Fruit fly (Drosophila melanogaster) whole organism, embryonic: ENCODE results near the gene CG5050.
A peak's percentile ranks its signal among the peaks of the same experiment; 100 is the strongest.

Experiments
- CG12942 ChIP-seq: fragments of 200-800 bp; sonication (Bioruptor generic); optimal IDR thresholded peaks from 3 replicates; lab custom pipeline; 2016; ENCODE audit warnings: missing biosample characterization, missing genetic modification characterization
- CG15073 ChIP-seq: fragments of 200-800 bp; sonication (Bioruptor generic); optimal IDR thresholded peaks from 2 replicates; lab custom pipeline; 2016; ENCODE audit warnings: missing biosample characterization, missing genetic modification characterization
- CG1603 ChIP-seq: fragments of 200-800 bp; sonication (Bioruptor generic); optimal IDR thresholded peaks from 2 replicates; lab custom pipeline; 2019; ENCODE audit warnings: missing biosample characterization, mild to moderate bottlenecking, missing genetic modification characterization, moderate library complexity
- CG17612 ChIP-seq: fragments of 200-800 bp; sonication (Bioruptor generic); IDR thresholded peaks from 2 replicates; pipeline ENCODE4 v1.3.6; 2022; ENCODE audit warnings: missing biosample characterization, missing genetic modification characterization
- CG2889 ChIP-seq: fragments of 200-800 bp; sonication (Bioruptor generic); IDR thresholded peaks from 3 replicates; pipeline ENCODE4 v1.3.6; 2022; ENCODE audit warnings: missing biosample characterization, missing genetic modification characterization
- CG3407 ChIP-seq: fragments of 200-800 bp; sonication (Bioruptor generic); optimal IDR thresholded peaks from 2 replicates; lab custom pipeline; 2018; ENCODE audit warnings: missing biosample characterization, mild to moderate bottlenecking, missing genetic modification characterization
- CG43689 ChIP-seq: fragments of 200-800 bp; sonication (Bioruptor generic); IDR thresholded peaks from 2 replicates; pipeline ENCODE4 v1.3.6; 2022; ENCODE audit warnings: missing biosample characterization, missing genetic modification characterization
- CG5245 ChIP-seq: fragments of 200-800 bp; sonication (Bioruptor generic); optimal IDR thresholded peaks from 3 replicates; lab custom pipeline; 2016; ENCODE audit warnings: missing biosample characterization, missing genetic modification characterization
- CG7928 ChIP-seq: fragments of 200-800 bp; sonication (Bioruptor generic); optimal IDR thresholded peaks from 2 replicates; lab custom pipeline; 2017; ENCODE audit warnings: missing biosample characterization, mild to moderate bottlenecking, missing genetic modification characterization
- CG7963 ChIP-seq: fragments of 200-800 bp; sonication (Bioruptor generic); IDR thresholded peaks from 3 replicates; pipeline ENCODE4 v1.3.6; 2022; ENCODE audit warnings: missing biosample characterization, missing genetic modification characterization; ENCODE audit not compliant: partially characterized antibody
- Hey ChIP-seq: fragments of 200-800 bp; sonication (Bioruptor generic); optimal IDR thresholded peaks from 3 replicates; lab custom pipeline; 2018; ENCODE audit warnings: missing biosample characterization, mild to moderate bottlenecking, missing genetic modification characterization
- MTF-1 ChIP-seq: fragments of 200-800 bp; sonication (Bioruptor generic); optimal IDR thresholded peaks from 2 replicates; lab custom pipeline; 2018; ENCODE audit warnings: missing biosample characterization, mild to moderate bottlenecking, missing genetic modification characterization, borderline replicate concordance
- Mrtf ChIP-seq: fragments of 200-800 bp; sonication (Bioruptor generic); IDR thresholded peaks from 3 replicates; pipeline ENCODE4 v1.3.6; 2022; ENCODE audit warnings: missing biosample characterization, missing genetic modification characterization
- Rx ChIP-seq: fragments of 200-800 bp; sonication (Bioruptor generic); IDR thresholded peaks from 2 replicates; pipeline ENCODE4 v1.3.6; 2022; ENCODE audit warnings: missing biosample characterization, missing genetic modification characterization
- Spps ChIP-seq: fragments of 200-800 bp; sonication (Bioruptor generic); optimal IDR thresholded peaks from 2 replicates; lab custom pipeline; 2018; ENCODE audit warnings: missing biosample characterization, mild to moderate bottlenecking, missing genetic modification characterization
- Sry-δ ChIP-seq: fragments of 200-800 bp; sonication (Bioruptor generic); optimal IDR thresholded peaks from 2 replicates; lab custom pipeline; 2016; ENCODE audit warnings: missing biosample characterization, missing genetic modification characterization
- ab ChIP-seq: fragments of 200-800 bp; sonication (Bioruptor generic); optimal IDR thresholded peaks from 2 replicates; lab custom pipeline; 2016; ENCODE audit warnings: missing biosample characterization, missing genetic modification characterization
- cwo ChIP-seq: fragments of 200-800 bp; sonication (Bioruptor generic); optimal IDR thresholded peaks from 3 replicates; lab custom pipeline; 2017; ENCODE audit warnings: missing biosample characterization, missing genetic modification characterization, mild to moderate bottlenecking, moderate library complexity, missing genetic modification reagents
- emc ChIP-seq: fragments of 200-800 bp; sonication (Bioruptor generic); optimal IDR thresholded peaks from 2 replicates; lab custom pipeline; 2016; ENCODE audit warnings: missing biosample characterization, missing genetic modification characterization
- jigr1 ChIP-seq: fragments of 200-800 bp; sonication (Bioruptor generic); IDR thresholded peaks from 3 replicates; pipeline ENCODE4 v1.3.6; 2022; ENCODE audit warnings: missing biosample characterization, missing genetic modification characterization
- klu ChIP-seq: fragments of 200-800 bp; sonication (Bioruptor generic); IDR thresholded peaks from 2 replicates; pipeline ENCODE4 v1.3.6; 2022; ENCODE audit warnings: missing biosample characterization, missing genetic modification characterization
- lmd ChIP-seq: fragments of 200-800 bp; sonication (Bioruptor generic); IDR thresholded peaks from 2 replicates; pipeline ENCODE4 v1.3.6; 2022; ENCODE audit warnings: missing biosample characterization, missing genetic modification characterization
- nerfin-2 ChIP-seq: fragments of 200-800 bp; sonication (Bioruptor generic); IDR thresholded peaks from 2 replicates; pipeline ENCODE4 v1.3.6; 2022; ENCODE audit warnings: missing biosample characterization, missing genetic modification characterization; ENCODE audit not compliant: partially characterized antibody
- nom ChIP-seq: fragments of 200-800 bp; sonication (Bioruptor generic); optimal IDR thresholded peaks from 2 replicates; lab custom pipeline; 2017; ENCODE audit warnings: missing biosample characterization, missing genetic modification characterization, mild to moderate bottlenecking, moderate library complexity, missing genetic modification reagents
- p53 ChIP-seq: fragments of 200-800 bp; sonication (Bioruptor generic); optimal IDR thresholded peaks from 2 replicates; lab custom pipeline; 2016; ENCODE audit warnings: missing biosample characterization, missing genetic modification characterization
- pum ChIP-seq: fragments of 200-800 bp; sonication (Bioruptor generic); optimal IDR thresholded peaks from 2 replicates; lab custom pipeline; 2016; ENCODE audit warnings: missing biosample characterization, missing genetic modification characterization
- pzg ChIP-seq: fragments of 200-800 bp; sonication (Bioruptor generic); optimal IDR thresholded peaks from 3 replicates; lab custom pipeline; 2018; ENCODE audit warnings: missing biosample characterization, mild to moderate bottlenecking, missing genetic modification characterization, moderate library complexity
- salm ChIP-seq: fragments of 200-800 bp; sonication (Bioruptor generic); optimal IDR thresholded peaks from 2 replicates; lab custom pipeline; 2018; ENCODE audit warnings: missing biosample characterization, mild to moderate bottlenecking, missing genetic modification characterization
- sd ChIP-seq: fragments of 200-800 bp; sonication (Bioruptor generic); optimal IDR thresholded peaks from 3 replicates; lab custom pipeline; 2018; ENCODE audit warnings: missing biosample characterization, mild to moderate bottlenecking, missing genetic modification characterization, moderate library complexity
- sens ChIP-seq: fragments of 200-800 bp; sonication (Bioruptor generic); peaks from one replicate; lab custom pipeline; 2016; ENCODE audit warnings: missing biosample characterization, missing genetic modification characterization
- tap ChIP-seq: fragments of 200-800 bp; optimal IDR thresholded peaks from 3 replicates; lab custom pipeline; 2019; ENCODE audit warnings: missing biosample characterization, mild to moderate bottlenecking, missing genetic modification characterization, moderate library complexity
- tio ChIP-seq: fragments of 200-800 bp; sonication (Bioruptor generic); optimal IDR thresholded peaks from 2 replicates; lab custom pipeline; 2017; ENCODE audit warnings: missing biosample characterization, missing genetic modification characterization, inconsistent platforms

CG5050 gene

DNA sequence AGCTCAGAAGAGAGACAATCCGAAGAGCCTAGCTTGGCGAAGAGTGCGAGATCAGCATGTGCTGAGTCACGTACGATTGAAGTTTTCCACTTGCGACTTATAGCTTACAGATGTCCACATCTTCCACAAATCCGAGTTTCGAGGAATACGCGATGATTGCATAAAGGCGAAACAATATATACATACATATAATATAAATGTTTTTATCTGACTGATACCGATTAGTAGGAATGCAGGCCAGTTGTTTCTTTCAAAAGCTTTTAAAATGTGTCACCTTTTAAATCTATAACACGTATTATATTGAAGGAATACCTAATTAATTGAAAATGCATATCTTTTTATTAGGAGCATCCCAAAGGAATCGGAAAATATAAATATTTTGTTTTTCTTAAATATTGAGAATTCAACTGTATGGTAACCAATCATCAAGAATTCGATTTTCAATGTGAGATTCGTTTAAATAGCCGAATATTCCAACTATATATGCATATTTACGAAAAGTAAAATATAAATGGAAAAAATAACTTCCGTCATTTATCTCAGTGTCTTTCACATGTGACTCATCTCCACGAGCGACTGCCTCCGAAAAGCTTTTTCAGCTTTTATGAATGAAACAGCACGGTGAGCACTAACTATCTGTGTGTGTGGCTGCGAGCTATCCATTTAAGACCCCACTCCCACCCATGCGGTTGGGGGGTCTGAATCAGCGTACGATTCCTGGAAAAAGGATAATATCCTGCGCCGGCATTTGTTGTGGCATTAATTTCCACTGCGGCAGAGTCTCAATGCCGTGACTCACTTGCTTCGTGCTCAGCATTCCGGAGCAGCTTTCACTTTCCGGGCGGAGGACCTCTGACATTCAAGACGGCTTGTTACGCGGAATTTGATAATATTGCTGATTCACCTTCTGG, 2.0 kb upstream of the CG5050 start (continued):
- TF ChIP-seq CG1603, result peak; percentile 32
- peak; percentile 2 for TF ChIP-seq Sry-δ
- TF ChIP-seq CG3407 (GFP tag; lab: Kevin White, UChicago), result peak; percentile 33
- TF ChIP-seq MTF-1 (GFP tag; lab: Kevin White, UChicago), result no peak

DNA sequence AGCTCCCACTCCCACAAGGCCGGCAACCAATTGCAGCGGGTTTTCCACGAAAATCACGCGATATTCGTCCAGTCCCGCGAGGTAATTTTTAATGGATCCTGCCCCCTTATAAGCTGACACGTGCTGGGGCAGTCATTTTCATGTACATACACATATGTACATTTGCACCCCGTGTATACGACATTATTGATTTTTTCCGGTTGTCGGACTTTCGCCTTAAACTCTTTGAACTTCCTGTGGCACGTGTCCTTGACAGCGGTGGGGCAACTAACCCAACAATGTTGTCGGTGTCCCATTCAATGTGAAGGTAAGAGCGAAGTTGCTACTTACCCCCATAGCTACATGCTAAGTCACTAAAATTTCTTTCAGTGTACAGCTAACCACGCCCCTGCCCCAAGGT, 640 bp upstream of the CG5050 start:
- TF ChIP-seq sens (peak; percentile 50), emc (GFP tag; lab: Kevin White, UChicago) (no peak), Hey (tag; lab: Kevin White, UChicago) (peak; percentile 92), CG5245 (GFP tag; lab: Kevin White, UChicago) (no peak), tap (tag; lab: Kevin White, UChicago) (no peak), cwo (GFP tag; lab: Kevin White, UChicago) (peak; percentile 38)
- TF ChIP-seq, all 482 proteins: peak for 3

DNA sequence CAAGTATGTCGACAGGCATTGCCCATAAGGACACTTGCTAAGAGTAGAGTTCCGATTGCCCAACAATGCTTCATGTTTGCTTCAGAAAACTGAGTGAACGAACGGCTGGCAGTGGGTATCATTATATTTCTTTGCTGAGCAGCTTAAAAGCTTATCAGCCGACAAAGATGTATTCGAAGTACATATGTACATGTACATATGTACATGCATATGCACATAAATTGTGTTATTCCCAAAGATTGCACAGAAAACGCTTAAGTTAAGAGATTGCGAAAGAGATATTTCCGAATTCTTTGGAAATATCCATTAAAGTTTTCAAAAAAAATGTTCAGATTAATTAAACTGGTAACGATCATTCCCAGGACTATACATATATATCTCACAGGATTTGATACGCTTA, 3.1 kb downstream of the CG5050 start, which contains the start of gene SPH93:
Gene SPH93, minus strand, starts transcription at position 101 of the 400 bp plus-strand sequence.
- TF ChIP-seq p53 (GFP tag; lab: Kevin White, UChicago), result no peak
- no peak for TF ChIP-seq Rx (GFP tag; lab: Robert Waterston, UW)
- TF ChIP-seq salm (tag; lab: Kevin White, UChicago), result no peak
- TF ChIP-seq tio (GFP tag; lab: Kevin White, UChicago), result no peak
- no peak for TF ChIP-seq Mrtf (GFP tag; lab: Robert Waterston, UW)
- no peak for TF ChIP-seq nerfin-2 (GFP tag; lab: Robert Waterston, UW)
- no peak for TF ChIP-seq pzg
- TF ChIP-seq pum (GFP tag; lab: Kevin White, UChicago), result no peak
- TF ChIP-seq CG15073 (GFP tag; lab: Kevin White, UChicago), result no peak
- TF ChIP-seq CG12942, result no peak
- TF ChIP-seq CG43689 (GFP tag; lab: Robert Waterston, UW), result no peak
- no peak for TF ChIP-seq sd
- no peak for TF ChIP-seq CG17612 (GFP tag; lab: Robert Waterston, UW)
- TF ChIP-seq nom (GFP tag; lab: Kevin White, UChicago), result no peak
- no peak for TF ChIP-seq jigr1 (GFP tag; lab: Robert Waterston, UW)
- TF ChIP-seq Spps (tag; lab: Kevin White, UChicago), result no peak

DNA sequence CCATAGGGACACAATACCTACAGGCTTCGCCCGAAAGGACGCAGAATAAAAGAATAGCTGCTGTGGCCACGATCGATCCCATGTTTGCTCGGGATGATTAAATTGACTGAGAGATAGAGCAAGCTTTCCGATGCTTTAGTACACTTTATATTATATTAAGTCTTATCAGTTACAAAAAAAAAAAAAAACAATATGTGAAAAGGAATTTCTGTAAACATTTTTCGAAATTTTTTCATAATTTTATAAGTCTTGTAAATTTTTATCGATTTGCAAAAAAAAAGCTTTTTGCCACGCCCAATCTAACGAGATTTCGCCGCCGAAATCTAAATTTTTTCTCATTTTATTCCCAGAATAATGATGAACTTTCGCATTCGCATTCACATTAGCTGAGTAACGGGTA, 5.2 kb downstream of the CG5050 start, which contains the start of gene CG18563:
Gene CG18563, minus strand, starts transcription at position 101 of the 400 bp plus-strand sequence.
- TF ChIP-seq CG7928 (no peak), ab (no peak), CG2889 (GFP tag; lab: Robert Waterston, UW) (no peak), lmd (GFP tag; lab: Robert Waterston, UW) (no peak), klu (GFP tag; lab: Robert Waterston, UW) (no peak), CG7963 (no peak)
